Fruit fly (Drosophila melanogaster) whole organism, prepupa: ENCODE data around the gene P5CDh1.
A peak's percentile ranks its signal among the peaks of the same experiment; 100 is the strongest.

Experiments
- CG6163 ChIP-seq: fragments of 200-800 bp; sonication (Bioruptor generic); IDR thresholded peaks from 3 replicates; pipeline ENCODE4 v1.3.6; 2022; ENCODE audit warnings: missing biosample characterization, missing genetic modification characterization
- CG6792 ChIP-seq: fragments of 200-800 bp; sonication (Bioruptor generic); optimal IDR thresholded peaks from 3 replicates; lab custom pipeline; 2016; ENCODE audit warnings: missing biosample characterization, missing genetic modification characterization
- Hr38 ChIP-seq: sonication (Bioruptor generic); optimal IDR thresholded peaks from 2 replicates; lab custom pipeline; 2016; ENCODE audit warnings: missing biosample characterization, missing genetic modification characterization
- Hr39 ChIP-seq: fragments of 200-800 bp; sonication (Bioruptor generic); optimal IDR thresholded peaks from 2 replicates; lab custom pipeline; 2016; ENCODE audit warnings: missing biosample characterization, missing genetic modification characterization
- Smox ChIP-seq: fragments of 200-800 bp; sonication (Bioruptor generic); optimal IDR thresholded peaks from 3 replicates; lab custom pipeline; 2016; ENCODE audit warnings: missing biosample characterization, missing genetic modification characterization
- Sox14 ChIP-seq: fragments of 200-800 bp; sonication (Bioruptor generic); optimal IDR thresholded peaks from 3 replicates; lab custom pipeline; 2016; ENCODE audit warnings: missing biosample characterization, missing genetic modification characterization
- spab ChIP-seq: fragments of 200-800 bp; sonication (Bioruptor generic); optimal IDR thresholded peaks from 2 replicates; lab custom pipeline; 2017; ENCODE audit warnings: missing biosample characterization, mild to moderate bottlenecking, missing genetic modification characterization, missing genetic modification reagents
- vri ChIP-seq: fragments of 200-800 bp; sonication (Bioruptor generic); optimal IDR thresholded peaks from 3 replicates; lab custom pipeline; 2016; ENCODE audit warnings: missing biosample characterization, mild to moderate bottlenecking, missing genetic modification characterization

- TF ChIP-seq CG6163 (GFP tag; lab: Robert Waterston, UW) (0 out of 3 replicates have a peak, but pooled peaks have one; percentile 9), Smox (no peak), Hr38 (GFP tag; lab: Kevin White, UChicago) (no peak), Sox14 (GFP tag; lab: Kevin White, UChicago) (no peak), spab (GFP tag; lab: Kevin White, UChicago) (no peak), CG6792 (GFP tag; lab: Kevin White, UChicago) (no peak), vri (GFP tag; lab: Kevin White, UChicago) (no peak), Hr39 (GFP tag; lab: Kevin White, UChicago) (no peak)
These were observed 2.2 kb upstream of the P5CDh1 start for dm6 chr3L:21843307-21843706.
